Worm (Caenorhabditis elegans): ENCODE results near the gene F58H1.5.

The F58H1.5 gene

DNA sequence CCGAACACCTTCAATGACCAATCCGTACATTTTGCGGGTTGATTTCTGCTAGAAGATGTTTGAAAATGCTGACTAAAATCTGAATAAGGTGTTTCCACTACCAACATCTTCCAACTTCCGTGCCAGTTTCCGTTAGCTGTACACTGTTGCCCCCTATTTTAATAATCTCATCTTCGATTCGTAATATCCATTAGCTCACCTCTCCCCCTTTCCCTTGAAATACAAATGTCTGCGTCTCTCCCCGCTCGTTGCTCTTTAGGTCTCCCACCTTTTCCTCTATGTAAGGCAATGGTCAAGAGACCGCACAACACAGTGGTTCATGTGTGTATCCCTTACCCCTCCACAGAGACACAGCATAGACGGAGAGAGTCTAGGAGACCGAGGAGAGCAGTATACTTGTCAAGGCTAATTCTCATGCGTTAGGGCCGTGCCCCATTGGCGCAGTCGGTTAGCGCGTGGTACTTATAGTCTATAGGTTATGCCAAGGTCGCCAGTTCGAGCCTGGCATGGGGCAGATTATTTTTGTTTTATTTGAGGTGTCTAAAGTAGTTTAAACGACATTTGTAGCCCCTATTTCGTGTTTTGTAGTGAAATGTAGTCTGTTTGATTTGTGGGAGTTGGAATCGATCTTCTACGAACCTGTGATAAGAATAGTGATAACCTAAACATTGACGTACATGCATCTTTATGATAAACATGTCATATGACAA, 43.7 kb downstream of the F58H1.5 start, which contains the start of gene gcy-33:
gcy-33 (minus strand) TSS at position 51 of the 710 bp plus-strand sequence.
- TF ChIP-seq ces-1 (GFP tag; optimal IDR thresholded peaks at IDR 0.05) (peak; percentile 71), hlh-1 (tag; optimal IDR thresholded peaks at IDR 0.05) (peak; percentile 16), elt-1 (tag; optimal IDR thresholded peaks at IDR 0.05; ENCODE audit: borderline replicate concordance, insufficient read depth) (peak; percentile 10), flh-1 (GFP tag; optimal IDR thresholded peaks at IDR 0.05) (peak; percentile 85), ceh-83 (GFP tag; optimal IDR thresholded peaks at IDR 0.05) (peak; percentile 96), unc-62 (GFP tag; optimal IDR thresholded peaks at IDR 0.05) (peak; percentile 72), nhr-2 (tag; optimal IDR thresholded peaks at IDR 0.05) (no peak), snpc-4 (tag; optimal IDR thresholded peaks at IDR 0.05) (no peak), ztf-11 (tag; optimal IDR thresholded peaks at IDR 0.05) (peak; percentile 64), nhr-76 (tag; optimal IDR thresholded peaks at IDR 0.05) (no peak), sptf-1 (tag; optimal IDR thresholded peaks at IDR 0.05) (peak; percentile 98), blmp-1 (tag; optimal IDR thresholded peaks at IDR 0.05) (peak; percentile 62), tbx-8 (GFP tag; optimal IDR thresholded peaks at IDR 0.05) (peak; percentile 87), ceh-43 (GFP tag; optimal IDR thresholded peaks at IDR 0.05) (peak; percentile 93), cnd-1 (tag; optimal IDR thresholded peaks at IDR 0.05) (peak; percentile 98), zip-8 (tag; optimal IDR thresholded peaks at IDR 0.05) (no peak), ham-2 (GFP tag; optimal IDR thresholded peaks at IDR 0.05) (peak; percentile 97), bed-3 (GFP tag; optimal IDR thresholded peaks at IDR 0.05) (peak; percentile 87), nhr-12 (tag; optimal IDR thresholded peaks at IDR 0.05) (peak; percentile 83), ceh-39 (tag; optimal IDR thresholded peaks at IDR 0.05) (peak; percentile 64), unc-120 (tag; optimal IDR thresholded peaks at IDR 0.05; ENCODE audit: poor library complexity, severe bottlenecking) (peak; percentile 90), nhr-28 (tag; optimal IDR thresholded peaks at IDR 0.05) (peak; percentile 59), lsy-2 (tag; optimal IDR thresholded peaks at IDR 0.05) (peak; percentile 46), mls-2 (tag; optimal IDR thresholded peaks at IDR 0.05) (peak; percentile 99), pha-4 (tag; optimal IDR thresholded peaks at IDR 0.05) (peak; percentile 74), sem-2 (GFP tag; optimal IDR thresholded peaks at IDR 0.05) (peak; percentile 95), unc-39 (tag; optimal IDR thresholded peaks at IDR 0.05) (peak; percentile 55), drap-1 (GFP tag; optimal IDR thresholded peaks at IDR 0.05) (peak; percentile 98), mep-1 (tag; optimal IDR thresholded peaks at IDR 0.05) (peak; percentile 83), lin-13 (tag; optimal IDR thresholded peaks at IDR 0.05) (peak; percentile 78), mab-5 (tag; optimal IDR thresholded peaks at IDR 0.05) (no peak), nhr-237 (tag; optimal IDR thresholded peaks at IDR 0.05) (peak; percentile 72), M03D4.4 (tag; optimal IDR thresholded peaks at IDR 0.05) (peak; percentile 97), lin-32 (GFP tag; optimal IDR thresholded peaks at IDR 0.05) (peak; percentile 95), elt-3 (tag; optimal IDR thresholded peaks at IDR 0.05) (peak; percentile 11)

DNA sequence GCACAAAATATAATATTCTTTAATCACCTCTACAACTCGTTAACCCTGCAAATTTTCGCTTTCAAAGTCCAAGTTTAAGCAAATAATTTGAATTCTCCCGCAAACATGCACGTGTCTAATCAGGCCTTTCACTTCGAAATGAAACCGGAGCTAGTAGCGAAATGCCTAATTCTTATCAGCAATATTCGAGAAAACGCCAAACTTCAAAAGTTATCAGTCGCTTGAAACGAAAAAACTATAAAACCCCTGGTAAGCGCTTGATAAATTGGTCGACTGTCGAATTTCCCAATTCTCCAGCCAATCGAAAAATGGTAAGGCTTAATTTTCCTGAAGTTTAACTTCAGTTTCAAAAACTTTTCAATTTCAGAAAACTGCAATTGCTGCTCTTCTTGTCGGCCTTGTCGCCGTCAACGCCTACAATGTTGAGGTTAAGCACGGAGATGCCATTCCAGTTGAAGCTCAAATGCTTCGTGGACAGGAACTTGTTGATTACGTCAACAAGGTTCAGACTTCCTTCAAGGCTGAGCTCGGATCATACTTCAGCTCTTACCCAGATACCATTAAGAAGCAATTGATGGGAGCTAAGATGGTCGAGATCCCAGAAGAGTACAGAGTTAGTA, 44.8 kb downstream of the F58H1.5 start, which contains the start of gene cpr-9:
cpr-9 (plus strand) TSS at position 188 of the 620 bp plus-strand sequence.
- TF ChIP-seq M03D4.4 (tag; optimal IDR thresholded peaks at IDR 0.05) (no peak), ces-1 (GFP tag; optimal IDR thresholded peaks at IDR 0.05) (no peak), sptf-1 (tag; optimal IDR thresholded peaks at IDR 0.05) (no peak), nhr-237 (tag; optimal IDR thresholded peaks at IDR 0.05) (no peak), tbx-8 (GFP tag; optimal IDR thresholded peaks at IDR 0.05) (no peak), blmp-1 (tag; optimal IDR thresholded peaks at IDR 0.05) (no peak), elt-1 (tag; optimal IDR thresholded peaks at IDR 0.05; ENCODE audit: borderline replicate concordance, insufficient read depth) (no peak), cnd-1 (tag; optimal IDR thresholded peaks at IDR 0.05) (no peak), sem-2 (GFP tag; optimal IDR thresholded peaks at IDR 0.05) (no peak), nhr-12 (tag; optimal IDR thresholded peaks at IDR 0.05) (no peak), ztf-11 (tag; optimal IDR thresholded peaks at IDR 0.05) (no peak), ceh-43 (GFP tag; optimal IDR thresholded peaks at IDR 0.05) (no peak), nhr-28 (tag; optimal IDR thresholded peaks at IDR 0.05) (no peak), ceh-39 (tag; optimal IDR thresholded peaks at IDR 0.05) (no peak)

DNA sequence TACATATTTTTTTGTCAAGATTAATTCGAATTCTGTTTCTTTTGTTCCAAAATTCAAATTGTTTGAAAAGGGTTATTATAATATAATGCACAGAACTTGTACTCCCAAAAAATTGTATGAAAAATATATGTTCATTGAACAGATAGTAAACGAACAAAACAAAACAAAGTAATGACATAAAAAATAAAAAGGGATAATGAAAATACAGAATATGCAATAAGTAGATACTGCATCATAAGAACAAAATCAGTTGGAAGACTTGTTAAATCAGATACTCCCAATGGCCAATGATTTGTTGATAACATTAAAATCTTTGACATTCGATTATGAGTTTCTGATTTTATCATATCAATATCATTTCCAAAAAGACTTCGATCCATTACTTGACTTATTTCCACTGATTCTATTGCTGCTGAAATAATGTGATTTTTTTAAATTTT, 46.3 kb downstream of the F58H1.5 start:
- no peak for TF ChIP-seq snpc-4 (tag; optimal IDR thresholded peaks at IDR 0.05)
- no peak for TF ChIP-seq flh-1 (GFP tag; optimal IDR thresholded peaks at IDR 0.05)
- no peak for TF ChIP-seq ces-1 (GFP tag; optimal IDR thresholded peaks at IDR 0.05)
- no peak for TF ChIP-seq elt-1 (tag; optimal IDR thresholded peaks at IDR 0.05; ENCODE audit: borderline replicate concordance, insufficient read depth)
- TF ChIP-seq lin-32 (GFP tag; optimal IDR thresholded peaks at IDR 0.05): no peak
- no peak for TF ChIP-seq tbx-8 (GFP tag; optimal IDR thresholded peaks at IDR 0.05)
- TF ChIP-seq zip-8 (tag; optimal IDR thresholded peaks at IDR 0.05): no peak
- no peak for TF ChIP-seq lsy-2 (tag; optimal IDR thresholded peaks at IDR 0.05)
- no peak for TF ChIP-seq pha-4 (tag; optimal IDR thresholded peaks at IDR 0.05)
- TF ChIP-seq unc-120 (tag; optimal IDR thresholded peaks at IDR 0.05; ENCODE audit: poor library complexity, severe bottlenecking): no peak
- no peak for TF ChIP-seq nhr-76 (tag; optimal IDR thresholded peaks at IDR 0.05)
- no peak for TF ChIP-seq drap-1 (GFP tag; optimal IDR thresholded peaks at IDR 0.05)
- TF ChIP-seq nhr-28 (tag; optimal IDR thresholded peaks at IDR 0.05): no peak

Data from whole organism, mixed stage, embryonic.